Worm (Caenorhabditis elegans) whole organism, mixed stage, embryonic: Measurements from ENCODE around the gene Y53C12A.8.
"Not testable (repeated sequence)": the region's sequence is repeated elsewhere in the genome, so short reads cannot be mapped to it uniquely, and the experiment has no call there.

Experiments used
- blmp-1 ChIP-seq: fragments of 150-350 bp; optimal IDR thresholded peaks from 2 replicates; lab custom pipeline; 2014; ENCODE audit warnings: missing biosample characterization, missing genetic modification characterization
- ceh-83 ChIP-seq: fragments of 200-800 bp; sonication (Bioruptor generic); optimal IDR thresholded peaks from 2 replicates; lab custom pipeline; 2018; ENCODE audit warnings: mild to moderate bottlenecking, missing genetic modification characterization, missing compliant biosample characterization
- ces-1 ChIP-seq: fragments of 150-350 bp; optimal IDR thresholded peaks from 2 replicates; lab custom pipeline; 2014; ENCODE audit warnings: missing biosample characterization, missing genetic modification reagents, missing genetic modification characterization
- cnd-1 ChIP-seq: fragments of 200-800 bp; sonication (Bioruptor generic); optimal IDR thresholded peaks from 2 replicates; lab custom pipeline; 2018; ENCODE audit warnings: mild to moderate bottlenecking, missing genetic modification characterization, missing compliant biosample characterization
- drap-1 ChIP-seq: fragments of 200-800 bp; sonication (Bioruptor generic); optimal IDR thresholded peaks from 3 replicates; lab custom pipeline; 2018; ENCODE audit warnings: mild to moderate bottlenecking, missing genetic modification characterization, missing compliant biosample characterization
- elt-1 ChIP-seq: sonication (generic microtip); optimal IDR thresholded peaks from 2 replicates; lab custom pipeline; 2017; ENCODE audit warnings: missing genetic modification characterization, mild to moderate bottlenecking, missing compliant biosample characterization, antibody characterized with exemption, moderate library complexity, borderline replicate concordance; ENCODE audit not compliant: insufficient read depth
- elt-3 ChIP-seq: fragments of 150-350 bp; optimal IDR thresholded peaks from 2 replicates; lab custom pipeline; 2014; ENCODE audit warnings: missing biosample characterization, missing genetic modification characterization
- hlh-1 ChIP-seq: fragments of 150-350 bp; optimal IDR thresholded peaks from 2 replicates; lab custom pipeline; 2014; ENCODE audit warnings: missing biosample characterization, missing genetic modification reagents, missing genetic modification characterization
- lin-13 ChIP-seq: fragments of 150-350 bp; optimal IDR thresholded peaks from 2 replicates; lab custom pipeline; 2014; ENCODE audit warnings: missing biosample characterization, missing genetic modification characterization
- lin-32 ChIP-seq: fragments of 200-800 bp; sonication (Bioruptor generic); optimal IDR thresholded peaks from 2 replicates; lab custom pipeline; 2018; ENCODE audit warnings: mild to moderate bottlenecking, missing genetic modification characterization, missing compliant biosample characterization
- lsy-2 ChIP-seq: fragments of 150-350 bp; optimal IDR thresholded peaks from 2 replicates; lab custom pipeline; 2014; ENCODE audit warnings: missing biosample characterization, missing genetic modification characterization
- mep-1 ChIP-seq: fragments of 150-350 bp; optimal IDR thresholded peaks from 2 replicates; lab custom pipeline; 2017; ENCODE audit warnings: missing biosample characterization, missing genetic modification reagents, missing genetic modification characterization, inconsistent platforms
- nhr-2 ChIP-seq: fragments of 150-350 bp; optimal IDR thresholded peaks from 2 replicates; lab custom pipeline; 2014; ENCODE audit warnings: missing biosample characterization, missing genetic modification characterization
- nhr-237 ChIP-seq: fragments of 150-350 bp; optimal IDR thresholded peaks from 2 replicates; lab custom pipeline; 2014; ENCODE audit warnings: missing biosample characterization, missing genetic modification characterization
- nhr-28 ChIP-seq: fragments of 150-350 bp; optimal IDR thresholded peaks from 2 replicates; lab custom pipeline; 2014; ENCODE audit warnings: missing biosample characterization, missing genetic modification characterization
- sem-2 ChIP-seq: fragments of 200-800 bp; sonication (Bioruptor generic); optimal IDR thresholded peaks from 2 replicates; lab custom pipeline; 2018; ENCODE audit warnings: mild to moderate bottlenecking, missing genetic modification characterization, missing compliant biosample characterization
- snpc-4 ChIP-seq: fragments of 150-350 bp; optimal IDR thresholded peaks from 2 replicates; lab custom pipeline; 2014; ENCODE audit warnings: missing biosample characterization, missing genetic modification characterization
- sptf-1 ChIP-seq: sonication (generic microtip); optimal IDR thresholded peaks from 2 replicates; lab custom pipeline; 2017; ENCODE audit warnings: mild to moderate bottlenecking, missing genetic modification characterization, moderate library complexity, missing compliant biosample characterization
- unc-120 ChIP-seq: sonication (generic microtip); optimal IDR thresholded peaks from 2 replicates; lab custom pipeline; 2017; ENCODE audit warnings: missing genetic modification characterization, missing compliant biosample characterization; ENCODE audit not compliant: poor library complexity, severe bottlenecking
- unc-39 ChIP-seq: fragments of 150-350 bp; optimal IDR thresholded peaks from 2 replicates; lab custom pipeline; 2014; ENCODE audit warnings: missing biosample characterization, missing genetic modification characterization
- unc-62 ChIP-seq: fragments of 150-350 bp; optimal IDR thresholded peaks from 2 replicates; lab custom pipeline; 2014; ENCODE audit warnings: missing biosample characterization, missing genetic modification reagents, missing genetic modification characterization
- zip-8 ChIP-seq: fragments of 150-350 bp; optimal IDR thresholded peaks from 2 replicates; lab custom pipeline; 2014; ENCODE audit warnings: missing biosample characterization, missing genetic modification characterization

Gene Y53C12A.8

ce11 chrII:9729866-9730265 is 29.6 kb upstream of the Y53C12A.8 start:
- TF ChIP-seq cnd-1 (tag; lab: Kevin White, UChicago), result no peak

ce11 chrII:9729196-9729595 is 28.9 kb upstream of the Y53C12A.8 start:
- no peak for TF ChIP-seq ces-1 (GFP tag; lab: Kevin White, UChicago)
- TF ChIP-seq unc-39, result no peak
- no peak for TF ChIP-seq lsy-2 (tag; lab: Kevin White, UChicago)
- TF ChIP-seq nhr-28 (tag; lab: Kevin White, UChicago), result no peak
- TF ChIP-seq ceh-83 (GFP tag; lab: Kevin White, UChicago), result no peak
- no peak for TF ChIP-seq hlh-1 (tag; lab: Kevin White, UChicago)
- TF ChIP-seq blmp-1 (tag; lab: Kevin White, UChicago), result no peak
- no peak for TF ChIP-seq lin-13 (tag; lab: Kevin White, UChicago)
- TF ChIP-seq nhr-237, result no peak
- no peak for TF ChIP-seq lin-32
- no peak for TF ChIP-seq elt-3 (tag; lab: Kevin White, UChicago)

ce11 chrII:9728506-9728905 is 28.2 kb upstream of the Y53C12A.8 start:
- TF ChIP-seq cnd-1 (tag; lab: Kevin White, UChicago) (no peak), elt-3 (tag; lab: Kevin White, UChicago) (no peak), nhr-28 (tag; lab: Kevin White, UChicago) (no peak), lin-13 (tag; lab: Kevin White, UChicago) (no peak), ces-1 (GFP tag; lab: Kevin White, UChicago) (no peak), zip-8 (tag; lab: Kevin White, UChicago) (no peak)

ce11 chrII:9727192-9727699 is 27.0 kb upstream of the Y53C12A.8 start:
- peak; percentile 0 for TF ChIP-seq hlh-1 (tag; lab: Kevin White, UChicago)
- no peak for TF ChIP-seq unc-62 (GFP tag; lab: Kevin White, UChicago)
- TF ChIP-seq, all 35 proteins: peak for 1

ce11 chrII:9725056-9725455 is 24.8 kb upstream of the Y53C12A.8 start:
- TF ChIP-seq blmp-1 (tag; lab: Kevin White, UChicago) (peak; percentile 57), sptf-1 (tag; lab: Kevin White, UChicago) (no peak)

ce11 chrII:9724464-9724863 is 24.2 kb upstream of the Y53C12A.8 start, which contains the start of gene cutl-2:
Gene cutl-2, minus strand, starts transcription at chrII:9724673.
- TF ChIP-seq nhr-2 (tag; lab: Kevin White, UChicago) (peak; percentile 91), elt-1 (tag; lab: Kevin White, UChicago) (peak; percentile 79), unc-120 (tag; lab: Kevin White, UChicago) (no peak)

- not testable (repeated sequence) for TF ChIP-seq ces-1 (GFP tag; lab: Kevin White, UChicago); elt-3 (tag; lab: Kevin White, UChicago); ceh-83 (GFP tag; lab: Kevin White, UChicago)
Measured at ce11 chrII:9718631-9719252, 18.5 kb upstream of the Y53C12A.8 start, which contains the start of gene Y53C12A.11. Gene Y53C12A.11, minus strand, starts transcription at chrII:9718698.

- TF ChIP-seq snpc-4 (tag; lab: Kevin White, UChicago) (no peak), unc-62 (GFP tag; lab: Kevin White, UChicago) (no peak), nhr-2 (tag; lab: Kevin White, UChicago) (no peak), mep-1 (tag; lab: Kevin White, UChicago) (no peak), lsy-2 (tag; lab: Kevin White, UChicago) (no peak), blmp-1 (tag; lab: Kevin White, UChicago) (no peak), sem-2 (GFP tag; lab: Kevin White, UChicago) (no peak), drap-1 (GFP tag; lab: Kevin White, UChicago) (no peak)
Measured at ce11 chrII:9717904-9718303, 17.6 kb upstream of the Y53C12A.8 start, which contains the start of gene Y53C12A.6. Gene Y53C12A.6, minus strand, starts transcription at chrII:9718004.
